Worm (Caenorhabditis elegans) whole organism, midembryonic: ENCODE measurements around the gene T16A9.5.

Source experiments
- T22C8.4 ChIP-seq: fragments of 200-800 bp; sonication (Bioruptor generic); IDR thresholded peaks from 2 replicates; pipeline ENCODE4 v1.3.6; 2022; ENCODE audit warnings: missing genetic modification characterization, missing compliant biosample characterization
- cog-1 ChIP-seq: sonication (generic microtip); optimal IDR thresholded peaks from 2 replicates; lab custom pipeline; 2016; ENCODE audit warnings: missing genetic modification characterization, missing compliant biosample characterization
- flt-1 ChIP-seq: fragments of 200-800 bp; sonication (Bioruptor generic); IDR thresholded peaks from 2 replicates; pipeline ENCODE4 v1.3.6; 2022; ENCODE audit warnings: missing genetic modification characterization, missing compliant biosample characterization
- klf-2 ChIP-seq: fragments of 200-800 bp; sonication (Bioruptor generic); conservative IDR thresholded peaks from 2 replicates; pipeline ENCODE4 v1.3.6; 2022; ENCODE audit warnings: missing genetic modification reagents, missing genetic modification characterization, missing compliant biosample characterization
- med-1 ChIP-seq: sonication (generic microtip); optimal IDR thresholded peaks from 2 replicates; lab custom pipeline; 2017; ENCODE audit warnings: missing genetic modification characterization, mild to moderate bottlenecking, missing compliant biosample characterization, antibody characterized with exemption, missing genetic modification reagents; ENCODE audit not compliant: insufficient read depth
- ref-1 ChIP-seq: fragments of 200-800 bp; sonication (Bioruptor generic); conservative IDR thresholded peaks from 2 replicates; pipeline ENCODE4 v1.3.6; 2022; ENCODE audit warnings: missing genetic modification reagents, missing genetic modification characterization, missing compliant biosample characterization
- tab-1 ChIP-seq: fragments of 200-800 bp; sonication (Bioruptor generic); IDR thresholded peaks from 2 replicates; pipeline ENCODE4 v1.3.6; 2022; ENCODE audit warnings: missing genetic modification characterization, missing compliant biosample characterization
- ztf-23 ChIP-seq: fragments of 200-800 bp; sonication (Bioruptor generic); IDR thresholded peaks from 2 replicates; pipeline ENCODE4 v1.3.6; 2022; ENCODE audit warnings: missing genetic modification reagents, missing genetic modification characterization, missing compliant biosample characterization
- ztf-29 ChIP-seq: fragments of 200-800 bp; sonication (Bioruptor generic); IDR thresholded peaks from 2 replicates; pipeline ENCODE4 v1.3.6; 2022; ENCODE audit warnings: missing genetic modification reagents, missing genetic modification characterization, missing compliant biosample characterization

ce11 chrV:14182860-14183259 is 32.1 kb downstream of the T16A9.5 start, which contains the start of gene cest-2.3:
- no peak for TF ChIP-seq klf-2 (GFP tag; lab: Robert Waterston, UW)
- no peak for TF ChIP-seq med-1
- no peak for TF ChIP-seq ztf-23 (GFP tag; lab: Robert Waterston, UW)
- no peak for TF ChIP-seq cog-1
- TF ChIP-seq tab-1: no peak
- no peak for TF ChIP-seq ztf-29 (GFP tag; lab: Robert Waterston, UW)
- no peak for TF ChIP-seq flt-1 (GFP tag; lab: Robert Waterston, UW)
- TF ChIP-seq ref-1 (GFP tag; lab: Robert Waterston, UW): no peak
- no peak for TF ChIP-seq T22C8.4 (GFP tag; lab: Robert Waterston, UW)
